Fruit fly (Drosophila melanogaster) whole organism, prepupa: ENCODE results near the gene CG3168.

Source experiments
- Blimp-1 ChIP-seq: fragments of 200-800 bp; sonication (Bioruptor generic); optimal IDR thresholded peaks from 3 replicates; lab custom pipeline; 2017; ENCODE audit warnings: missing biosample characterization, missing genetic modification characterization, mild to moderate bottlenecking, moderate library complexity, missing genetic modification reagents
- CG10631 ChIP-seq: fragments of 200-800 bp; sonication (Bioruptor generic); optimal IDR thresholded peaks from 2 replicates; lab custom pipeline; 2016; ENCODE audit warnings: missing biosample characterization, missing genetic modification characterization
- CG11294 ChIP-seq: fragments of 200-800 bp; sonication (Bioruptor generic); IDR thresholded peaks from 2 replicates; pipeline ENCODE4 v1.3.6; 2022; ENCODE audit warnings: missing biosample characterization, missing genetic modification characterization
- CG11762 ChIP-seq: fragments of 200-800 bp; sonication (Bioruptor generic); optimal IDR thresholded peaks from 3 replicates; lab custom pipeline; 2016; ENCODE audit warnings: missing biosample characterization, missing genetic modification characterization; ENCODE audit not compliant: insufficient read depth
- CG15336 ChIP-seq: fragments of 200-800 bp; sonication (Bioruptor generic); IDR thresholded peaks from 2 replicates; pipeline ENCODE4 v1.3.6; 2022; ENCODE audit warnings: missing biosample characterization, missing genetic modification characterization
- CG1621 ChIP-seq: fragments of 200-800 bp; sonication (Bioruptor generic); optimal IDR thresholded peaks from 3 replicates; lab custom pipeline; 2018; ENCODE audit warnings: missing biosample characterization, mild to moderate bottlenecking, missing genetic modification characterization
- CG16779 ChIP-seq: fragments of 200-800 bp; sonication (Bioruptor generic); optimal IDR thresholded peaks from 3 replicates; lab custom pipeline; 2017; ENCODE audit warnings: missing biosample characterization, mild to moderate bottlenecking, missing genetic modification characterization
- CG3032 ChIP-seq: fragments of 200-800 bp; optimal IDR thresholded peaks from 2 replicates; lab custom pipeline; 2019; ENCODE audit warnings: missing biosample characterization, mild to moderate bottlenecking, missing genetic modification characterization, moderate library complexity
- CG31627 ChIP-seq: fragments of 200-800 bp; sonication (Bioruptor generic); optimal IDR thresholded peaks from 3 replicates; lab custom pipeline; 2016; ENCODE audit warnings: missing biosample characterization, missing genetic modification characterization
- CG32006 ChIP-seq: fragments of 200-800 bp; sonication (Bioruptor generic); optimal IDR thresholded peaks from 3 replicates; lab custom pipeline; 2017; ENCODE audit warnings: missing biosample characterization, mild to moderate bottlenecking, missing genetic modification characterization
- CG3919 ChIP-seq: fragments of 200-800 bp; sonication (Bioruptor generic); optimal IDR thresholded peaks from 3 replicates; lab custom pipeline; 2016; ENCODE audit warnings: missing biosample characterization, missing genetic modification characterization
- CG4318 ChIP-seq: fragments of 200-800 bp; sonication (Bioruptor generic); optimal IDR thresholded peaks from 3 replicates; lab custom pipeline; 2017; ENCODE audit warnings: missing biosample characterization, mild to moderate bottlenecking, missing genetic modification characterization
- CG6276 ChIP-seq: fragments of 200-800 bp; sonication (Bioruptor generic); optimal IDR thresholded peaks from 2 replicates; lab custom pipeline; 2017; ENCODE audit warnings: missing biosample characterization, mild to moderate bottlenecking, missing genetic modification characterization
- CG6792 ChIP-seq: fragments of 200-800 bp; sonication (Bioruptor generic); optimal IDR thresholded peaks from 3 replicates; lab custom pipeline; 2016; ENCODE audit warnings: missing biosample characterization, missing genetic modification characterization
- CG6808 ChIP-seq: fragments of 200-800 bp; sonication (Bioruptor generic); optimal IDR thresholded peaks from 3 replicates; lab custom pipeline; 2017; ENCODE audit warnings: missing biosample characterization, missing genetic modification characterization, mild to moderate bottlenecking, moderate library complexity, missing genetic modification reagents
- CG7368 ChIP-seq: fragments of 200-800 bp; sonication (Bioruptor generic); optimal IDR thresholded peaks from 3 replicates; lab custom pipeline; 2016; ENCODE audit warnings: missing biosample characterization, missing genetic modification characterization
- CG8319 ChIP-seq: fragments of 200-800 bp; sonication (Bioruptor generic); optimal IDR thresholded peaks from 3 replicates; lab custom pipeline; 2016; ENCODE audit warnings: missing biosample characterization, missing genetic modification characterization
- CG8632 ChIP-seq: fragments of 200-800 bp; sonication (Bioruptor generic); optimal IDR thresholded peaks from 3 replicates; lab custom pipeline; 2016; ENCODE audit warnings: missing biosample characterization, missing genetic modification characterization
- CG9139 ChIP-seq: fragments of 200-800 bp; sonication (Bioruptor generic); optimal IDR thresholded peaks from 3 replicates; lab custom pipeline; 2017; ENCODE audit warnings: missing biosample characterization, mild to moderate bottlenecking, missing genetic modification characterization
- Eip75B ChIP-seq: fragments of 200-800 bp; sonication (Bioruptor generic); optimal IDR thresholded peaks from 3 replicates; lab custom pipeline; 2016; ENCODE audit warnings: missing biosample characterization, missing genetic modification characterization
- Eip93F ChIP-seq: fragments of 200-800 bp; sonication (Bioruptor generic); optimal IDR thresholded peaks from 2 replicates; lab custom pipeline; 2016; ENCODE audit warnings: missing biosample characterization, mild to moderate bottlenecking, missing genetic modification characterization
- Ets21C ChIP-seq: fragments of 200-800 bp; sonication (Bioruptor generic); optimal IDR thresholded peaks from 3 replicates; lab custom pipeline; 2016; ENCODE audit warnings: missing biosample characterization, missing genetic modification characterization
- Gug ChIP-seq: fragments of 200-800 bp; sonication (Bioruptor generic); IDR thresholded peaks from 2 replicates; pipeline ENCODE4 v1.3.6; 2022; ENCODE audit warnings: missing biosample characterization, missing genetic modification characterization
- Hr38 ChIP-seq: sonication (Bioruptor generic); optimal IDR thresholded peaks from 2 replicates; lab custom pipeline; 2016; ENCODE audit warnings: missing biosample characterization, missing genetic modification characterization
- Hr39 ChIP-seq: fragments of 200-800 bp; sonication (Bioruptor generic); optimal IDR thresholded peaks from 2 replicates; lab custom pipeline; 2016; ENCODE audit warnings: missing biosample characterization, missing genetic modification characterization
- Lpt ChIP-seq: fragments of 200-800 bp; sonication (Bioruptor generic); optimal IDR thresholded peaks from 3 replicates; lab custom pipeline; 2016; ENCODE audit warnings: missing biosample characterization, missing genetic modification characterization
- Sox102F ChIP-seq: fragments of 200-800 bp; sonication (Bioruptor generic); optimal IDR thresholded peaks from 2 replicates; lab custom pipeline; 2016; ENCODE audit warnings: missing biosample characterization, mild to moderate bottlenecking, missing genetic modification characterization
- Sox14 ChIP-seq: fragments of 200-800 bp; sonication (Bioruptor generic); optimal IDR thresholded peaks from 3 replicates; lab custom pipeline; 2016; ENCODE audit warnings: missing biosample characterization, missing genetic modification characterization
- Sox15 ChIP-seq: fragments of 200-800 bp; sonication (Bioruptor generic); optimal IDR thresholded peaks from 3 replicates; lab custom pipeline; 2016; ENCODE audit warnings: missing biosample characterization, missing genetic modification characterization
- cyc ChIP-seq: fragments of 200-800 bp; sonication (Bioruptor generic); optimal IDR thresholded peaks from 3 replicates; lab custom pipeline; 2016; ENCODE audit warnings: missing biosample characterization, missing genetic modification characterization
- dac ChIP-seq: fragments of 200-800 bp; sonication (Bioruptor generic); optimal IDR thresholded peaks from 2 replicates; lab custom pipeline; 2017; ENCODE audit warnings: missing biosample characterization, mild to moderate bottlenecking, missing genetic modification characterization
- dsx ChIP-seq: fragments of 200-800 bp; optimal IDR thresholded peaks from 3 replicates; lab custom pipeline; 2019; ENCODE audit warnings: missing biosample characterization, mild to moderate bottlenecking, missing genetic modification characterization, moderate library complexity; ENCODE audit not compliant: poor library complexity, severe bottlenecking
- fkh ChIP-seq: fragments of 200-800 bp; sonication (Bioruptor generic); optimal IDR thresholded peaks from 3 replicates; lab custom pipeline; 2017; ENCODE audit warnings: missing biosample characterization, mild to moderate bottlenecking, missing genetic modification characterization, moderate library complexity
- pdm3 ChIP-seq: fragments of 200-800 bp; sonication (Bioruptor generic); optimal IDR thresholded peaks from 3 replicates; lab custom pipeline; 2016; ENCODE audit warnings: missing biosample characterization, missing genetic modification characterization
- salr ChIP-seq, 2 experiments: fragments of 200-800 bp; sonication (Bioruptor generic); optimal IDR thresholded peaks; 3 replicates each; lab custom pipeline; 2016 to 2018; ENCODE audit warnings: missing biosample characterization in 2 of 2, missing genetic modification characterization in 2 of 2, mild to moderate bottlenecking in 1 of 2
- spab ChIP-seq: fragments of 200-800 bp; sonication (Bioruptor generic); optimal IDR thresholded peaks from 2 replicates; lab custom pipeline; 2017; ENCODE audit warnings: missing biosample characterization, mild to moderate bottlenecking, missing genetic modification characterization, missing genetic modification reagents
- ss ChIP-seq, 2 experiments: fragments of 200-800 bp; sonication (Bioruptor generic); optimal IDR thresholded peaks; 2 replicates in 1 of 2; 3 replicates in 1 of 2; lab custom pipeline; 2017 to 2018; ENCODE audit warnings: mild to moderate bottlenecking in 2 of 2, missing biosample characterization in 2 of 2, missing genetic modification characterization in 2 of 2, moderate library complexity in 1 of 2
- svp ChIP-seq: fragments of 200-800 bp; sonication (Bioruptor generic); peaks from one replicate; lab custom pipeline; 2016; ENCODE audit warnings: missing biosample characterization, missing genetic modification characterization
- topi ChIP-seq: fragments of 200-800 bp; sonication (Bioruptor generic); optimal IDR thresholded peaks from 3 replicates; lab custom pipeline; 2016; ENCODE audit warnings: missing biosample characterization, missing genetic modification characterization

The CG3168 gene

dm6 chrX:6683635-6684499 is 55.9 kb downstream of the CG3168 start, which contains the start of gene Pink1:
TSS of gene Pink1 (plus strand) at chrX:6683798.
- TF ChIP-seq fkh (GFP tag; lab: Kevin White, UChicago) (no peak), CG1621 (tag; lab: Kevin White, UChicago) (peak; percentile 87), Sox14 (GFP tag; lab: Kevin White, UChicago) (peak; percentile 16), cyc (GFP tag; lab: Kevin White, UChicago) (no peak)

DNA sequence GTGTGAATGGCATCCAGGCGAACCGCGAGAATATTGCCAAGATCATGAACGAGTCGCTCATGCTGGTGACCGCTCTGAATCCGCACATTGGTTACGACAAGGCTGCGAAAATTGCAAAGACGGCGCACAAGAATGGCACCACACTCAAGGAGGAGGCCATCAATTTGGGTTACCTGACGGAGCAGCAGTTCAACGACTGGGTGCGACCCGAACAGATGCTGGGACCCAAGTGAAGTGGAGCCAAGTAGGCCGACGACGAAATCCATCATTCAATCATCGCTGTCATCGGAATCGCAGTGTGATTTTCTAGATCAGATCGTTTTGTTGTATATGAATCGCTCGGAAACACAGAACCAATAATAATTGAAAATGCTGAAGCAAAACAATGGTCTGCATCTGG is 58.3 kb downstream of the CG3168 start, which contains the start of gene Fum2:
Gene Fum2, plus strand, starts transcription at position 301 of the 400 bp plus-strand sequence.
- TF ChIP-seq Ets21C (GFP tag; lab: Kevin White, UChicago) (no peak), Eip93F (GFP tag; lab: Kevin White, UChicago) (no peak), CG8319 (no peak), Sox14 (GFP tag; lab: Kevin White, UChicago) (no peak), dsx (GFP tag; lab: Kevin White, UChicago) (no peak), CG9139 (GFP tag; lab: Kevin White, UChicago) (no peak), CG31627 (GFP tag; lab: Kevin White, UChicago) (no peak), CG6808 (no peak), dac (GFP tag; lab: Kevin White, UChicago) (no peak), topi (GFP tag; lab: Kevin White, UChicago) (no peak), pdm3 (GFP tag; lab: Kevin White, UChicago) (no peak)

dm6 chrX:6679502-6679810 is 60.3 kb downstream of the CG3168 start:
- TF ChIP-seq CG11762 (GFP tag; lab: Kevin White, UChicago) (no peak), ss (GFP tag; optimal IDR thresholded peaks at IDR 0.05; lab: Kevin White, UChicago) (no peak), CG6792 (no peak), svp (GFP tag; lab: Kevin White, UChicago) (peak; percentile 70), CG8632 (GFP tag; lab: Kevin White, UChicago) (no peak)
- TF ChIP-seq, all 60 proteins: peak for 1

DNA sequence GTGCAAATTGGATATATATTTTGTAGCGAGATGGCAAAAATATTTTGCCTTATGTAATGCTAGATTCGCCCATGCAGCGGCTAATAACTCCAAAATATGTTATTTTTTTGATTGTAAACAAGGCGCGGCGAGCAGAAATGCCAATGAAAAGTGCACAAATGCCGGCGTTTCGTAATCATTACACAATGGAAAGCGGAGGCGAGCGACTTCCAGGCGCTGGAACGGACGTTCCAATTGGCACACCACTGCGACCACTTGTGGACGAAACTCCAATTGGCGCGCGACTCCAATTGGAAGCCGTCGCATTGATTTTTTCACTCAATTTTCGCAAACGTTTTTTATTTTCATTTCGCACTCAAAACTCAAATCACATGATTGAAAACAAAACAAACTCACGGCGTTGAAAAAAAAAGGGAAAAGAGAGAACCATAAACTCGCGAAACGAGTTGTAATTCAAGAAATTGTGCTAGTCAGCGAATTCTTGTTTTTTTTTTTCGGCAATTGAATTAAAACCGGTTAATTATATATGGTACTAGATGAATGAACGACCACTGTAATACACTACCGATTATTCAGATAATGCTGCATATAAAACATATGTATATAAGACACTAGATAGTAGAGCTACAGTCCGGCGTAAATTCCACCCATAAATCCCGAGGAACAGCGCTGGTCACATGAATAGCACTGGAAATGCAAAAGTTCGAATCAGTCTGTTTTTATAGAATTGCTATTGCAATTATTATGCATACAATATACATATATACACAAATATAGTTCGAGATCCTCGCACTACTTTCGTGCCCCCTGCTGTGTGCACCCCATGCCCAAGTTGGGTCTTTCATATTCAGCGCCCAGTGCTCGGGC is 60.9 kb downstream of the CG3168 start, which contains the start of gene ND-ASHI:
Gene ND-ASHI, minus strand, starts transcription at position 484 of the 867 bp plus-strand sequence.
- TF ChIP-seq Ets21C (GFP tag; lab: Kevin White, UChicago) (peak; percentile 91), Gug (GFP tag; lab: Robert Waterston, UW) (peak; percentile 97), CG10631 (GFP tag; lab: Kevin White, UChicago) (peak; percentile 97), CG11762 (GFP tag; lab: Kevin White, UChicago) (peak; percentile 96), CG4318 (GFP tag; lab: Kevin White, UChicago) (peak; percentile 93), CG15336 (GFP tag; lab: Robert Waterston, UW) (peak; percentile 98), CG6792 (peak; percentile 96), CG31627 (GFP tag; lab: Kevin White, UChicago) (peak; percentile 95), Eip75B (GFP tag; lab: Kevin White, UChicago) (peak; percentile 97), salr (GFP tag; optimal IDR thresholded peaks at IDR 0.05; lab: Kevin White, UChicago) (peak; percentile 94 to 95), svp (GFP tag; lab: Kevin White, UChicago) (peak; percentile 98), Hr39 (GFP tag; lab: Kevin White, UChicago) (peak; percentile 96), cyc (GFP tag; lab: Kevin White, UChicago) (peak; percentile 97), topi (GFP tag; lab: Kevin White, UChicago) (peak; percentile 97), pdm3 (GFP tag; lab: Kevin White, UChicago) (peak; percentile 98), CG3919 (GFP tag; lab: Kevin White, UChicago) (peak; percentile 98), Sox14 (GFP tag; lab: Kevin White, UChicago) (peak; percentile 97), spab (GFP tag; lab: Kevin White, UChicago) (peak; percentile 96), Blimp-1 (peak; percentile 85), CG3032 (peak; percentile 96), CG11294 (peak; percentile 95), fkh (GFP tag; lab: Kevin White, UChicago) (no peak), Sox15 (peak; percentile 94), CG6276 (GFP tag; lab: Kevin White, UChicago) (peak; percentile 97), Hr38 (GFP tag; lab: Kevin White, UChicago) (peak; percentile 50), Lpt (peak; percentile 96), CG7368 (GFP tag; lab: Kevin White, UChicago) (peak; percentile 95), Sox102F (GFP tag; lab: Kevin White, UChicago) (peak; percentile 96), CG32006 (peak; percentile 97), CG16779 (tag; lab: Kevin White, UChicago) (peak; percentile 95)
